Worm (Caenorhabditis elegans) whole organism, young adult: ENCODE measurements around the gene pas-6.

ENCODE experiments used
- let-607 ChIP-seq, 2 experiments: fragments of 200-800 bp in 1 of 2; sonication (Bioruptor generic) in 1 of 2; sonication (generic microtip) in 1 of 2; optimal IDR thresholded peaks; 2 replicates each; lab custom pipeline; 2016 to 2018; ENCODE audit warnings: mild to moderate bottlenecking in 2 of 2, missing compliant biosample characterization in 2 of 2, missing genetic modification characterization in 2 of 2, moderate library complexity in 2 of 2, missing genotype in 1 of 2
- madf-6 ChIP-seq: fragments of 200-800 bp; sonication (Bioruptor generic); IDR thresholded peaks from 2 replicates; pipeline ENCODE4 v1.3.6; 2022; ENCODE audit warnings: missing genetic modification reagents, missing genetic modification characterization, missing compliant biosample characterization
- ztf-25 ChIP-seq: fragments of 200-800 bp; sonication (Bioruptor generic); IDR thresholded peaks from 2 replicates; pipeline ENCODE4 v1.3.6; 2022; ENCODE audit warnings: missing genetic modification reagents, missing genetic modification characterization, missing compliant biosample characterization

ce11 chrV:5581312-5581711 is 2.8 kb downstream of the pas-6 start, which contains the start of gene klc-2:
- TF ChIP-seq ztf-25 (GFP tag; lab: Robert Waterston, UW) (no peak), let-607 (tag; optimal IDR thresholded peaks at IDR 0.05; lab: Kevin White, UChicago) (no peak), madf-6 (GFP tag; lab: Robert Waterston, UW) (no peak)
